Worm (Caenorhabditis elegans) whole organism, late embryonic: ENCODE results near the gene srz-104.

Experiments
- K09A11.1 ChIP-seq: sonication (generic microtip); optimal IDR thresholded peaks from 2 replicates; lab custom pipeline; 2017; ENCODE audit warnings: antibody characterized with exemption, mild to moderate bottlenecking, missing genetic modification characterization, missing compliant biosample characterization; ENCODE audit not compliant: insufficient read depth
- Y22D7AL.16 ChIP-seq: sonication (generic microtip); optimal IDR thresholded peaks from 2 replicates; lab custom pipeline; 2016; ENCODE audit warnings: missing genetic modification characterization, missing compliant biosample characterization
- ahr-1 ChIP-seq: sonication (generic microtip); optimal IDR thresholded peaks from 2 replicates; lab custom pipeline; 2016; ENCODE audit warnings: missing genetic modification characterization, missing compliant biosample characterization
- ama-1 ChIP-seq: fragments of 150-350 bp; optimal IDR thresholded peaks from 2 replicates; lab custom pipeline; 2014
- ceh-14 ChIP-seq: sonication (generic microtip); optimal IDR thresholded peaks from 2 replicates; lab custom pipeline; 2016; ENCODE audit warnings: missing genotype, missing genetic modification characterization, missing compliant biosample characterization
- ceh-18 ChIP-seq: sonication (generic microtip); optimal IDR thresholded peaks from 2 replicates; lab custom pipeline; 2016; ENCODE audit warnings: missing genetic modification characterization, missing compliant biosample characterization
- ceh-19 ChIP-seq: fragments of 200-800 bp; sonication (Bioruptor generic); optimal IDR thresholded peaks from 2 replicates; lab custom pipeline; 2018; ENCODE audit warnings: mild to moderate bottlenecking, missing genetic modification characterization, missing compliant biosample characterization
- ceh-22 ChIP-seq: sonication (generic microtip); optimal IDR thresholded peaks from 2 replicates; lab custom pipeline; 2017; ENCODE audit warnings: missing biosample characterization, missing genetic modification characterization
- ceh-24 ChIP-seq: sonication (generic microtip); optimal IDR thresholded peaks from 2 replicates; lab custom pipeline; 2016; ENCODE audit warnings: mild to moderate bottlenecking, missing genetic modification characterization, missing compliant biosample characterization
- ceh-31 ChIP-seq: sonication (generic microtip); optimal IDR thresholded peaks from 2 replicates; lab custom pipeline; 2016; ENCODE audit warnings: missing genetic modification characterization, missing compliant biosample characterization
- ceh-34 ChIP-seq: sonication (generic microtip); optimal IDR thresholded peaks from 2 replicates; lab custom pipeline; 2016; ENCODE audit warnings: mild to moderate bottlenecking, missing genetic modification characterization, missing compliant biosample characterization
- ceh-48 ChIP-seq: sonication (generic microtip); optimal IDR thresholded peaks from 2 replicates; lab custom pipeline; 2016; ENCODE audit warnings: missing genetic modification characterization, inconsistent platforms, missing compliant biosample characterization
- ceh-6 ChIP-seq: fragments of 200-800 bp; sonication (Bioruptor generic); optimal IDR thresholded peaks from 2 replicates; lab custom pipeline; 2018; ENCODE audit warnings: mild to moderate bottlenecking, missing genetic modification characterization, missing compliant biosample characterization
- dmd-4 ChIP-seq: sonication (generic microtip); optimal IDR thresholded peaks from 2 replicates; lab custom pipeline; 2016; ENCODE audit warnings: borderline replicate concordance, missing genetic modification characterization, missing compliant biosample characterization
- dve-1 ChIP-seq: sonication (generic microtip); optimal IDR thresholded peaks from 2 replicates; lab custom pipeline; 2017; ENCODE audit warnings: antibody characterized with exemption, mild to moderate bottlenecking, missing genetic modification characterization, missing compliant biosample characterization
- elt-4 ChIP-seq: sonication (generic microtip); optimal IDR thresholded peaks from 2 replicates; lab custom pipeline; 2016; ENCODE audit warnings: missing genetic modification characterization, missing compliant biosample characterization
- fax-1 ChIP-seq: sonication (generic microtip); optimal IDR thresholded peaks from 2 replicates; lab custom pipeline; 2016; ENCODE audit warnings: missing genotype, missing genetic modification characterization, missing compliant biosample characterization
- fkh-6 ChIP-seq: sonication (generic microtip); optimal IDR thresholded peaks from 2 replicates; lab custom pipeline; 2016; ENCODE audit warnings: missing genetic modification characterization, missing compliant biosample characterization
- gmeb-2 ChIP-seq: sonication (generic microtip); optimal IDR thresholded peaks from 2 replicates; lab custom pipeline; 2016; ENCODE audit warnings: missing genetic modification characterization, inconsistent platforms, missing compliant biosample characterization
- hlh-15 ChIP-seq: sonication (generic microtip); optimal IDR thresholded peaks from 2 replicates; lab custom pipeline; 2016; ENCODE audit warnings: missing genetic modification characterization, missing compliant biosample characterization
- nfya-1 ChIP-seq: sonication (generic microtip); optimal IDR thresholded peaks from 2 replicates; lab custom pipeline; 2017; ENCODE audit warnings: missing genetic modification characterization, mild to moderate bottlenecking, missing compliant biosample characterization, antibody characterized with exemption, moderate library complexity
- nhr-11 ChIP-seq: fragments of 150-350 bp; optimal IDR thresholded peaks from 2 replicates; lab custom pipeline; 2014; ENCODE audit warnings: missing biosample characterization, missing genetic modification characterization
- pag-3 ChIP-seq: sonication (generic microtip); optimal IDR thresholded peaks from 2 replicates; lab custom pipeline; 2016; ENCODE audit warnings: missing compliant biosample characterization, missing genetic modification characterization, borderline replicate concordance
- pat-9 ChIP-seq: fragments of 200-800 bp; sonication (Bioruptor generic); optimal IDR thresholded peaks from 2 replicates; lab custom pipeline; 2018; ENCODE audit warnings: mild to moderate bottlenecking, missing genetic modification characterization, moderate library complexity, missing compliant biosample characterization
- pax-1 ChIP-seq: fragments of 150-350 bp; optimal IDR thresholded peaks from 2 replicates; lab custom pipeline; 2014; ENCODE audit warnings: missing biosample characterization, missing genetic modification characterization
- pha-2 ChIP-seq: sonication (generic microtip); optimal IDR thresholded peaks from 2 replicates; lab custom pipeline; 2017; ENCODE audit warnings: mild to moderate bottlenecking, missing genetic modification characterization, missing compliant biosample characterization
- pha-4 ChIP-seq: fragments of 150-350 bp; optimal IDR thresholded peaks from 2 replicates; lab custom pipeline; 2018; ENCODE audit warnings: missing biosample characterization, missing genetic modification reagents, missing genetic modification characterization
- ref-2 ChIP-seq: sonication (generic microtip); optimal IDR thresholded peaks from 2 replicates; lab custom pipeline; 2016; ENCODE audit warnings: missing genetic modification characterization, missing compliant biosample characterization
- rnt-1 ChIP-seq: sonication (generic microtip); optimal IDR thresholded peaks from 2 replicates; lab custom pipeline; 2016; ENCODE audit warnings: missing genetic modification characterization, missing compliant biosample characterization
- sdc-2 ChIP-seq: sonication (generic microtip); optimal IDR thresholded peaks from 2 replicates; lab custom pipeline; 2016; ENCODE audit warnings: missing genotype, missing genetic modification characterization, missing compliant biosample characterization
- sox-4 ChIP-seq: sonication (generic microtip); optimal IDR thresholded peaks from 2 replicates; lab custom pipeline; 2017; ENCODE audit warnings: mild to moderate bottlenecking, missing genetic modification characterization, inconsistent platforms, missing compliant biosample characterization
- syd-9 ChIP-seq: sonication (generic microtip); optimal IDR thresholded peaks from 2 replicates; lab custom pipeline; 2016; ENCODE audit warnings: mild to moderate bottlenecking, missing genetic modification characterization, moderate library complexity, missing compliant biosample characterization
- ttx-3 ChIP-seq: sonication (generic microtip); optimal IDR thresholded peaks from 2 replicates; lab custom pipeline; 2016; ENCODE audit warnings: missing genetic modification reagents, missing genetic modification characterization, missing compliant biosample characterization
- unc-3 ChIP-seq, 2 experiments: fragments of 200-800 bp in 1 of 2; sonication (Bioruptor generic) in 1 of 2; sonication (generic microtip) in 1 of 2; conservative IDR thresholded peaks in 1 of 2; optimal IDR thresholded peaks in 1 of 2; 2 replicates each; pipeline versions ENCODE4 v1.3.6 to Lab custom; 2016 to 2022; ENCODE audit warnings: missing compliant biosample characterization in 2 of 2, missing genetic modification characterization in 2 of 2, missing genetic modification reagents in 1 of 2
- unc-55 ChIP-seq: sonication (generic microtip); optimal IDR thresholded peaks from 2 replicates; lab custom pipeline; 2017; ENCODE audit warnings: missing biosample characterization, missing genetic modification reagents, missing genetic modification characterization
- unc-86 ChIP-seq: sonication (generic microtip); optimal IDR thresholded peaks from 2 replicates; lab custom pipeline; 2016; ENCODE audit warnings: missing genetic modification characterization, missing compliant biosample characterization
- ztf-16 ChIP-seq: sonication (generic microtip); optimal IDR thresholded peaks from 2 replicates; lab custom pipeline; 2017; ENCODE audit warnings: missing genetic modification characterization, missing compliant biosample characterization

The srz-104 gene

ce11 chrIV:16329159-16329558, 5.7 kb downstream of the srz-104 start, which contains the start of gene srz-74:
Gene srz-74 (plus strand): TSS chrIV:16329459.
- no peak for TF ChIP-seq dmd-4
- no peak for TF ChIP-seq ceh-14 (tag; lab: Kevin White, UChicago)

- TF ChIP-seq gmeb-2 (tag; lab: Kevin White, UChicago) (no peak), ceh-22 (tag; lab: Kevin White, UChicago) (no peak), Y22D7AL.16 (tag; lab: Kevin White, UChicago) (no peak), hlh-15 (tag; lab: Kevin White, UChicago) (no peak), ref-2 (tag; lab: Kevin White, UChicago) (peak; percentile 9), pha-2 (tag; lab: Kevin White, UChicago) (no peak), sdc-2 (tag; lab: Kevin White, UChicago) (peak; percentile 4)
Observed at ce11 chrIV:16330508-16330907, 7.0 kb downstream of the srz-104 start.

DNA sequence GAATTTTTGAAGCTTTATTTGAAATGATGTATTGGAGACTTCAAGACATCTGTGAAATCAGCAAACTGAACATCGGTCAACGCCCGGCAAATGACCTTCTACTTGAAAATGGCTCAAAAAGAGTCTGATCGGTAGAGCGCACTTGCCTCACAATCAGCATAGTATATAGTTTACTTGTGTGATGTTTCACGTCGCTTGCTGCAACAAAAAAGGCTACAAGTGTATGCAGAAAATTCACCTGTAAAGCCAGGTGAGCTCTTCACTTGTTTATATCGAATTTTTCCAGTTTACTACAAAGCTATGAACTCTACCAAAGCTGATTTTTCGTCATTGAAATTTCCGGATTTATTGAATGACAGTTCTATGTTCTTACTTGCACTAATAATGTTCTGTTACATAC, 9.1 kb downstream of the srz-104 start, which contains the start of gene srz-71:
srz-71 (plus strand) TSS at position 301 of the 400 bp plus-strand sequence.
- TF ChIP-seq ttx-3 (tag; lab: Kevin White, UChicago): no peak

- TF ChIP-seq ceh-18 (tag; lab: Kevin White, UChicago) (no peak), elt-4 (tag; lab: Kevin White, UChicago) (peak; percentile 62), ceh-31 (tag; lab: Kevin White, UChicago) (no peak)
Observed at ce11 chrIV:16333121-16333520, 9.6 kb downstream of the srz-104 start.

DNA sequence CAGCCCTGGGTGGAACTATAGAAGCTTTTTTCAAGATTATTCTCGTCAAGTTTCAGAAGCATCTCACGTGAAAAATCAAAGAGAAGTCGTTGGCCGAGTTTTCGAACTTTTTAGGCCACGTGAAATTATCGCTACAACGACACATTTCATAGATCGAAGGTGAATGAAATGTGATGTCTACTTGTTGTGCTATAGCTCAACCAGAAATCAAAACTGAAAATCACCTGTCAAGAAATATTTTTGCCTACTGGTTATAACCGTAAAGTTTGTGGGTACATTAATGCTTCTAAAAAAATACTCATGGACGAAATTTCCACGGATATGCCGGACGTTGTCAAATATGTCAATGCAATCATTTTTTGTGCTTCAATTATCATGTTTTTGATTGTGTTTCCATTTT, 11.6 kb downstream of the srz-104 start, which contains the start of gene srz-38:
srz-38 (plus strand) TSS at position 301 of the 400 bp plus-strand sequence.
- TF ChIP-seq K09A11.1 (tag; lab: Kevin White, UChicago) (no peak), unc-86 (tag; lab: Kevin White, UChicago) (no peak), ztf-16 (tag; lab: Kevin White, UChicago) (no peak), ama-1 (lab: Kevin White, UChicago) (no peak), unc-3 (GFP tag; conservative IDR thresholded peaks at IDR 0.05; lab: Robert Waterston, UW) (no peak), unc-3 (tag; optimal IDR thresholded peaks at IDR 0.05; lab: Kevin White, UChicago) (no peak), ceh-34 (tag; lab: Kevin White, UChicago) (no peak), ceh-24 (no peak), unc-55 (no peak), ceh-19 (GFP tag; lab: Kevin White, UChicago) (no peak), dve-1 (no peak)

DNA sequence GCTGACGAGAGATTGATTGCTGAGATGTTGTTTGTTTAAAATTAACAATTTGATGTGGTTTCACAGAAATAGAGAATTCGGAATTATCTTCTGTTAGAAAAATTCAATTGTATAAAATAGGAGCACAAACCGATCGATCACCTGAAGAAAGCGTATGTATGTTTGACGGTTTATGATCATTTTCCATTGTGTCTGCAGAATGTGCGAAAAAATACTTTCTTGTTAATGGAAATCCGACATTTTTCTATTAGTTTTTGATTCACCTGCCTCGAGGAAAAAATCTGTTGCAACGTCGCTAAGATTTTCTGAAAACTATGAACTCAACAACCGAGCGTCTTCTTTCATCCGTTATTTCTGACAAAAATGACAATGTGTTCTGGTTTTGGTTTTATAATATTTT, 13.2 kb downstream of the srz-104 start, which contains the start of gene C35D6.13:
C35D6.13 (plus strand) TSS at position 301 of the 400 bp plus-strand sequence.
- TF ChIP-seq ahr-1: no peak
- TF ChIP-seq K09A11.1 (tag; lab: Kevin White, UChicago): no peak
- no peak for TF ChIP-seq ama-1 (lab: Kevin White, UChicago)
- no peak for TF ChIP-seq fkh-6 (tag; lab: Kevin White, UChicago)
- TF ChIP-seq dmd-4: no peak

DNA sequence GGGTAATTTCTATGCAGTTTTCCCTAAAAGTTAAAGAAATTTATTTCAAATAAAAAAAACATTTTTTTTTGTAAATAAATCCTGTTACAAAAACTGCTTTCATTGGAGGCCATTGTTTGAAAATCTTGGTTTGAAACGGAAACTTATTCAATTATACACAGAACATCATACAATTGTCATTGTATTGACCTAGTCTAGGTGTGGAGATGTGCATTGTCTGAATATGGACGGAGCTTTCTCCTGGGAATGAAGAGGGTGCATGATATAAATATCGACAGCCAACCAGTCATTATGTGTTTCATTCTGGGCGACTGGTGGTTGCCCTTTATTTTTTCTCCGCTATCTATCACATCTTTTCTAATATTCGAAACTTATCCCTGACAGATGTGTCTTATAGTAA, 23.0 kb downstream of the srz-104 start, which contains the start of gene C35D6.3:
C35D6.3 (plus strand) TSS at position 301 of the 400 bp plus-strand sequence.
- TF ChIP-seq pha-4 (tag; lab: Kevin White, UChicago) (no peak), unc-3 (GFP tag; conservative IDR thresholded peaks at IDR 0.05; lab: Robert Waterston, UW) (no peak), unc-3 (tag; optimal IDR thresholded peaks at IDR 0.05; lab: Kevin White, UChicago) (no peak), syd-9 (tag; lab: Kevin White, UChicago) (no peak), fax-1 (tag; lab: Kevin White, UChicago) (no peak), nfya-1 (no peak), unc-55 (no peak), pat-9 (no peak), pha-2 (tag; lab: Kevin White, UChicago) (no peak), nhr-11 (tag; lab: Kevin White, UChicago) (no peak), sdc-2 (tag; lab: Kevin White, UChicago) (no peak), ceh-31 (tag; lab: Kevin White, UChicago) (no peak), ceh-48 (tag; lab: Kevin White, UChicago) (no peak), rnt-1 (tag; lab: Kevin White, UChicago) (no peak), pag-3 (tag; lab: Kevin White, UChicago) (no peak), ahr-1 (no peak), ceh-6 (GFP tag; lab: Kevin White, UChicago) (no peak), pax-1 (tag; lab: Kevin White, UChicago) (no peak), sox-4 (tag; lab: Kevin White, UChicago) (no peak)
